Fruit fly (Drosophila melanogaster): ENCODE results near the gene omd.
A peak's percentile ranks its signal among the peaks of the same experiment; 100 is the strongest.

Gene omd

DNA sequence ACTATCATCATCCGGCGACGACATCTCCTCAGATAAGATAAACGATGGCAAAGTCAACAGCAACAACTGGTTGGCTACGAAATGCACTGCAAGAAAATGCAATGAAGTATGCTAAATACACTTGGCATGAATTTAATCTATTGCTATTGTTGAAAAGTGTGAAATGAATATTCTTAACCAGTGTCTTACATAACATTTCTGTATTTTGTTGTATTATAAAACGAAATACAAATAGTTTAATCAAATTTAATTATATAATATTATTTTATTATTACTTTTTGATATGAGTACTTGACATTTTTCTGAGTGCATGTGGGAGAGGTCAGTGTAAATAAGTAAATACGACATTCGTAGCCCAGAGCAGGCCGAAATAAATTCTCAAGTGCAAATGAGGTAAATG lies 26.5 kb upstream of the omd start (continued):
- TF ChIP-seq Hmx (GFP tag; optimal IDR thresholded peaks at IDR 0.05) (no peak), CG18619 (GFP tag; optimal IDR thresholded peaks at IDR 0.05) (peak; percentile 8), Rx (GFP tag; IDR thresholded peaks at IDR 0.05) (no peak), cwo (GFP tag; optimal IDR thresholded peaks at IDR 0.05) (peak; percentile 7), Hr51 (GFP tag; optimal IDR thresholded peaks at IDR 0.05) (peak in 1 of 2 experiments; percentile 55), ranshi (GFP tag; IDR thresholded peaks at IDR 0.05) (no peak), Nf-YC (tag; optimal IDR thresholded peaks at IDR 0.05) (peak; percentile 19), CG4820 (GFP tag; optimal IDR thresholded peaks at IDR 0.05) (peak; percentile 16), D19A (tag; optimal IDR thresholded peaks at IDR 0.05) (peak; percentile 55), so (GFP tag; IDR thresholded peaks at IDR 0.05) (0 out of 3 replicates have a peak, but pooled peaks have one; percentile 23), CG9215 (GFP tag; IDR thresholded peaks at IDR 0.05) (peak; percentile 6; the same call in 1 of the 2 replicates), Gsc (GFP tag; IDR thresholded peaks at IDR 0.05) (no peak), CG4707 (GFP tag; optimal IDR thresholded peaks at IDR 0.05) (no peak), CG17328 (GFP tag; IDR thresholded peaks at IDR 0.05) (0 out of 2 replicates have a peak, but pooled peaks have one; percentile 14), NFAT (GFP tag; IDR thresholded peaks at IDR 0.05) (no peak), fd102C (GFP tag; optimal IDR thresholded peaks at IDR 0.05) (peak; percentile 21), trem (tag; optimal IDR thresholded peaks at IDR 0.05) (peak; percentile 58), ERR (GFP tag; optimal IDR thresholded peaks at IDR 0.05) (no peak), CG7745 (tag; optimal IDR thresholded peaks at IDR 0.05) (no peak), CG15696 (tag; optimal IDR thresholded peaks at IDR 0.05) (peak; percentile 62), bsh (GFP tag; optimal IDR thresholded peaks at IDR 0.05) (peak in 1 of 2 experiments; percentile 61), Sin3A (optimal IDR thresholded peaks at IDR 0.05) (no peak), Drgx (GFP tag; IDR thresholded peaks at IDR 0.05) (peak; percentile 66), sisA (GFP tag; IDR thresholded peaks at IDR 0.05) (no peak; the same call in 1 of the 2 replicates), Pdp1 (GFP tag; optimal IDR thresholded peaks at IDR 0.05) (peak in 1 of 2 experiments; percentile 32), CG31388 (GFP tag; optimal IDR thresholded peaks at IDR 0.05) (no peak), CG15269 (tag; optimal IDR thresholded peaks at IDR 0.05) (peak; percentile 28), CG2678 (tag; optimal IDR thresholded peaks at IDR 0.05) (peak; percentile 64), oc (tag; optimal IDR thresholded peaks at IDR 0.05) (peak; percentile 0), CG33557 (GFP tag; optimal IDR thresholded peaks at IDR 0.05) (peak; percentile 33), phol (tag; optimal IDR thresholded peaks at IDR 0.05) (peak; percentile 58), prd (optimal IDR thresholded peaks at IDR 0.05) (no peak), prd (GFP tag; IDR thresholded peaks at IDR 0.05) (peak; percentile 65; the same call in 2 of the 3 replicates)

DNA sequence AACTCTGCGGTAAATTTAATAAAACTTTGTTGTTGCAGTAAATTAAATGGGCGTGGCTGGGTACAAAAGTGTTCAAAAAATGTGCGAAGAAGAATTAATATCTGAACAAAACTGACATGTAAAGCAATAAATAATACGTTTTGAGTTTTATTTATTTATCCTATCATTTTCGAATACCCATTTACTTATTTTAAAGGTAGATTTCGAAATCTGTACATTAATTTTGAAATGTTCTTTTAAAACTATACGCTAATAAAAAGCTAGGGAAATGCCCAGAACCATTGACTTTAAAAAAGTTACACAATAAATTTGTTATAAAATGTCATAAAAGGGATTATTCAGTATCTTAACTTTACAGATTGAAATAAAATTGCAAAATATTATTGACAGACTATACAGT lies 24.7 kb upstream of the omd start, which contains the start of the genes primo-1 and primo-2:
Gene primo-1 (minus strand): TSS at position 101 of the 400 bp plus-strand sequence.
Gene primo-2 (minus strand): TSS at position 101 of the 400 bp plus-strand sequence.
- TF ChIP-seq CG2889 (GFP tag; IDR thresholded peaks at IDR 0.05) (no peak), Dek (tag; optimal IDR thresholded peaks at IDR 0.05) (no peak), cg (GFP tag; optimal IDR thresholded peaks at IDR 0.05) (no peak), CG5953 (GFP tag; IDR thresholded peaks at IDR 0.05) (no peak), CG6175 (GFP tag; IDR thresholded peaks at IDR 0.05) (no peak), NC2β (GFP tag; optimal IDR thresholded peaks at IDR 0.05) (no peak), trem (tag; optimal IDR thresholded peaks at IDR 0.05) (no peak), Deaf1 (tag; optimal IDR thresholded peaks at IDR 0.05) (no peak), Sry-β (GFP tag; optimal IDR thresholded peaks at IDR 0.05) (no peak), dati (GFP tag; IDR thresholded peaks at IDR 0.05) (no peak)
